Fruit fly (Drosophila melanogaster) whole organism, embryonic: Measurements from ENCODE around the gene CG6951.

Experiments
- BEAF-32 ChIP-seq: fragments of 200-800 bp; sonication (Bioruptor generic); optimal IDR thresholded peaks from 3 replicates; lab custom pipeline; 2017; ENCODE audit warnings: missing biosample characterization, missing genetic modification characterization, mild to moderate bottlenecking, moderate library complexity, missing genetic modification reagents
- Blimp-1 ChIP-seq: fragments of 200-800 bp; sonication (Bioruptor generic); optimal IDR thresholded peaks from 3 replicates; lab custom pipeline; 2018; ENCODE audit warnings: missing biosample characterization, missing genetic modification characterization, mild to moderate bottlenecking, moderate library complexity, missing genetic modification reagents
- CG12155 ChIP-seq: fragments of 200-800 bp; sonication (Bioruptor generic); optimal IDR thresholded peaks from 3 replicates; lab custom pipeline; 2016; ENCODE audit warnings: missing biosample characterization, missing genetic modification characterization
- CG12219 ChIP-seq: fragments of 200-800 bp; sonication (Bioruptor generic); optimal IDR thresholded peaks from 3 replicates; lab custom pipeline; 2018; ENCODE audit warnings: missing biosample characterization, mild to moderate bottlenecking, missing genetic modification characterization
- CG13775 ChIP-seq: fragments of 200-800 bp; sonication (Bioruptor generic); optimal IDR thresholded peaks from 3 replicates; lab custom pipeline; 2017; ENCODE audit warnings: missing biosample characterization, mild to moderate bottlenecking, missing genetic modification characterization
- CG14710 ChIP-seq: fragments of 200-800 bp; sonication (Bioruptor generic); optimal IDR thresholded peaks from 3 replicates; lab custom pipeline; 2019; ENCODE audit warnings: missing biosample characterization, mild to moderate bottlenecking, missing genetic modification characterization, moderate library complexity
- CG14860 ChIP-seq: fragments of 200-800 bp; sonication (Bioruptor generic); IDR thresholded peaks from 3 replicates; pipeline ENCODE4 v1.3.6; 2022; ENCODE audit warnings: missing biosample characterization, missing genetic modification characterization; ENCODE audit not compliant: partially characterized antibody
- CG15011 ChIP-seq: fragments of 200-800 bp; sonication (Bioruptor generic); optimal IDR thresholded peaks from 3 replicates; lab custom pipeline; 2018; ENCODE audit warnings: missing biosample characterization, mild to moderate bottlenecking, missing genetic modification characterization
- CG15514 ChIP-seq: fragments of 200-800 bp; sonication (Bioruptor generic); optimal IDR thresholded peaks from 3 replicates; lab custom pipeline; 2017; ENCODE audit warnings: missing biosample characterization, missing genetic modification characterization, mild to moderate bottlenecking, moderate library complexity, missing genetic modification reagents
- CG1647 ChIP-seq: fragments of 200-800 bp; sonication (Bioruptor generic); optimal IDR thresholded peaks from 3 replicates; lab custom pipeline; 2016; ENCODE audit warnings: missing biosample characterization, missing genetic modification characterization
- CG16863 ChIP-seq: fragments of 200-800 bp; sonication (Bioruptor generic); optimal IDR thresholded peaks from 3 replicates; lab custom pipeline; 2016; ENCODE audit warnings: missing biosample characterization, missing genetic modification characterization
- CG1792 ChIP-seq: fragments of 200-800 bp; sonication (Bioruptor generic); optimal IDR thresholded peaks from 2 replicates; lab custom pipeline; 2016; ENCODE audit warnings: missing biosample characterization, missing genetic modification characterization
- CG31441 ChIP-seq: fragments of 200-800 bp; sonication (Bioruptor generic); IDR thresholded peaks from 2 replicates; pipeline ENCODE4 v1.3.6; 2022; ENCODE audit warnings: missing biosample characterization, missing genetic modification characterization
- CG3163 ChIP-seq: fragments of 200-800 bp; sonication (Bioruptor generic); optimal IDR thresholded peaks from 3 replicates; lab custom pipeline; 2016; ENCODE audit warnings: missing biosample characterization, missing genetic modification characterization
- CG32767 ChIP-seq: fragments of 200-800 bp; sonication (Bioruptor generic); IDR thresholded peaks from 2 replicates; pipeline ENCODE4 v1.3.6; 2022; ENCODE audit warnings: missing biosample characterization, missing genetic modification characterization
- CG32772 ChIP-seq: fragments of 200-800 bp; sonication (Bioruptor generic); IDR thresholded peaks from 2 replicates; pipeline ENCODE4 v1.3.6; 2022; ENCODE audit warnings: missing biosample characterization, missing genetic modification characterization
- CG34422 ChIP-seq: fragments of 200-800 bp; sonication (Bioruptor generic); IDR thresholded peaks from 3 replicates; pipeline ENCODE4 v1.3.6; 2022; ENCODE audit warnings: missing biosample characterization, missing genetic modification characterization
- CG4707 ChIP-seq: fragments of 200-800 bp; sonication (Bioruptor generic); optimal IDR thresholded peaks from 2 replicates; lab custom pipeline; 2018; ENCODE audit warnings: missing biosample characterization, mild to moderate bottlenecking, missing genetic modification characterization, moderate library complexity
- CG5953 ChIP-seq: fragments of 200-800 bp; sonication (Bioruptor generic); IDR thresholded peaks from 2 replicates; pipeline ENCODE4 v1.3.6; 2022; ENCODE audit warnings: missing biosample characterization, missing genetic modification characterization
- CoRest ChIP-seq: fragments of 200-800 bp; sonication (Bioruptor generic); optimal IDR thresholded peaks from 3 replicates; lab custom pipeline; 2018; ENCODE audit warnings: missing biosample characterization, mild to moderate bottlenecking, missing genetic modification characterization, moderate library complexity
- Dp ChIP-seq: fragments of 200-800 bp; sonication (Bioruptor generic); optimal IDR thresholded peaks from 2 replicates; lab custom pipeline; 2018; ENCODE audit warnings: missing biosample characterization, mild to moderate bottlenecking, missing genetic modification characterization, moderate library complexity
- Drgx ChIP-seq: fragments of 200-800 bp; sonication (Bioruptor generic); IDR thresholded peaks from 2 replicates; pipeline ENCODE4 v1.3.6; 2022; ENCODE audit warnings: missing biosample characterization, missing genetic modification characterization
- E2f2 ChIP-seq: fragments of 200-800 bp; sonication (Bioruptor generic); IDR thresholded peaks from 2 replicates; pipeline ENCODE4 v1.3.6; 2022; ENCODE audit warnings: missing biosample characterization, missing genetic modification characterization
- HmgD ChIP-seq: fragments of 200-800 bp; sonication (Bioruptor generic); optimal IDR thresholded peaks from 3 replicates; lab custom pipeline; 2016; ENCODE audit warnings: missing biosample characterization, missing genetic modification characterization
- Myb ChIP-seq: fragments of 200-800 bp; sonication (Bioruptor generic); optimal IDR thresholded peaks from 2 replicates; lab custom pipeline; 2016; ENCODE audit warnings: missing biosample characterization, missing genetic modification characterization
- NK7.1 ChIP-seq: fragments of 200-800 bp; sonication (Bioruptor generic); optimal IDR thresholded peaks from 3 replicates; lab custom pipeline; 2016; ENCODE audit warnings: missing biosample characterization, missing genetic modification characterization
- Sin3A ChIP-seq: fragments of >200 bp; optimal IDR thresholded peaks from 2 replicates; lab custom pipeline; 2018
- Spps ChIP-seq: fragments of 200-800 bp; sonication (Bioruptor generic); optimal IDR thresholded peaks from 2 replicates; lab custom pipeline; 2018; ENCODE audit warnings: missing biosample characterization, mild to moderate bottlenecking, missing genetic modification characterization
- cg ChIP-seq: fragments of 200-800 bp; sonication (Bioruptor generic); optimal IDR thresholded peaks from 3 replicates; lab custom pipeline; 2019; ENCODE audit warnings: missing biosample characterization, mild to moderate bottlenecking, missing genetic modification characterization, moderate library complexity
- exex ChIP-seq: fragments of 200-800 bp; sonication (Bioruptor generic); optimal IDR thresholded peaks from 4 replicates; lab custom pipeline; 2018; ENCODE audit warnings: missing biosample characterization, mild to moderate bottlenecking, missing genetic modification characterization, moderate library complexity
- gce ChIP-seq: fragments of 200-800 bp; sonication (Bioruptor generic); IDR thresholded peaks from 3 replicates; pipeline ENCODE4 v1.3.6; 2022; ENCODE audit warnings: missing biosample characterization, missing genetic modification characterization
- inv ChIP-seq: fragments of 200-800 bp; sonication (Bioruptor generic); IDR thresholded peaks from 2 replicates; pipeline ENCODE4 v1.3.6; 2022; ENCODE audit warnings: missing biosample characterization, missing genetic modification characterization; ENCODE audit not compliant: partially characterized antibody
- kah ChIP-seq: fragments of 200-800 bp; sonication (Bioruptor generic); optimal IDR thresholded peaks from 2 replicates; lab custom pipeline; 2018; ENCODE audit warnings: missing biosample characterization, mild to moderate bottlenecking, missing genetic modification characterization
- ro ChIP-seq: fragments of 200-800 bp; sonication (Bioruptor generic); IDR thresholded peaks from 2 replicates; pipeline ENCODE4 v1.3.6; 2022; ENCODE audit warnings: missing biosample characterization, missing genetic modification characterization
- schlank ChIP-seq: fragments of 200-800 bp; sonication (Bioruptor generic); optimal IDR thresholded peaks from 2 replicates; lab custom pipeline; 2018; ENCODE audit warnings: missing biosample characterization, mild to moderate bottlenecking, missing genetic modification characterization
- scrt ChIP-seq: fragments of 200-800 bp; sonication (Bioruptor generic); optimal IDR thresholded peaks from 2 replicates; lab custom pipeline; 2018; ENCODE audit warnings: missing biosample characterization, mild to moderate bottlenecking, missing genetic modification characterization, moderate library complexity
- sd ChIP-seq: fragments of 200-800 bp; sonication (Bioruptor generic); optimal IDR thresholded peaks from 3 replicates; lab custom pipeline; 2018; ENCODE audit warnings: missing biosample characterization, mild to moderate bottlenecking, missing genetic modification characterization, moderate library complexity
- stwl ChIP-seq: fragments of 200-800 bp; sonication (Bioruptor generic); optimal IDR thresholded peaks from 3 replicates; lab custom pipeline; 2018; ENCODE audit warnings: missing biosample characterization, mild to moderate bottlenecking, missing genetic modification characterization, moderate library complexity
- trh ChIP-seq: fragments of 200-800 bp; sonication (Bioruptor generic); optimal IDR thresholded peaks from 2 replicates; lab custom pipeline; 2016; ENCODE audit warnings: missing biosample characterization, missing genetic modification characterization
- zfh2 ChIP-seq: fragments of 200-800 bp; sonication (Bioruptor generic); optimal IDR thresholded peaks from 2 replicates; lab custom pipeline; 2016; ENCODE audit warnings: missing biosample characterization, missing genetic modification characterization

Gene CG6951

DNA sequence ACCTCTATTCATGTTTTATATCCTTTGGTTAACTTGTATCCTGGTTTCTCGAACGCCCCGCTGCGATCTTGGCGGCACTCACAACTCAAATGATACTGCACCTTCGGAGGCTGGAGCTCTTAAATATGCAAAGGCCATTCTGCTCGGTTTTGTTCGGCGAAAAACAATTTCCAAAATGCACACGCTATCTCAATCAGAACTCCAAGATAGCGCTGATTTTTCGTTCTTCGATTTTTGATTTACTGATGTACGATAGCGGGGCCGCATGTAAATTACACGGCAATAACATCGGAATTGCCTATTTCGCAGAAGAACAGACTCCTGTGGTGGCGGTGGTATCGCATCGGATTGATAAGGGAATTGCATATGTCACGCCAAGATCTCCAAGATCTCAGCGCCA, 29.0 kb upstream of the CG6951 start, which contains the start of gene CG7017:
Gene CG7017, minus strand, starts transcription at position 101 of the 400 bp plus-strand sequence.
- TF ChIP-seq CG31441 (GFP tag; lab: Robert Waterston, UW) (no peak), CG12219 (GFP tag; lab: Kevin White, UChicago) (no peak), inv (GFP tag; lab: Robert Waterston, UW) (no peak), CG32767 (no peak), CG1647 (no peak), Drgx (GFP tag; lab: Robert Waterston, UW) (no peak), CG1792 (no peak), Blimp-1 (GFP tag; lab: Kevin White, UChicago) (no peak), kah (no peak), CG15514 (no peak), CG4707 (no peak), schlank (tag; lab: Kevin White, UChicago) (no peak), stwl (tag; lab: Kevin White, UChicago) (no peak)

dm6 chr3L:20220374-20220773, 20.7 kb upstream of the CG6951 start, which contains the start of gene CG6933:
Gene CG6933, minus strand, starts transcription at chr3L:20220420.
- TF ChIP-seq zfh2 (GFP tag; lab: Kevin White, UChicago) (no peak), HmgD (GFP tag; lab: Kevin White, UChicago) (no peak), exex (tag; lab: Kevin White, UChicago) (peak; percentile 98), sd (tag; lab: Kevin White, UChicago) (peak; percentile 70)

dm6 chr3L:20220918-20221317, 20.1 kb upstream of the CG6951 start:
- TF ChIP-seq CG16863 (GFP tag; lab: Kevin White, UChicago) (peak; percentile 55), Dp (GFP tag; lab: Kevin White, UChicago) (peak; percentile 41), Spps (no peak), scrt (no peak), E2f2 (GFP tag; lab: Robert Waterston, UW) (peak; percentile 44), Sin3A (lab: Kevin White, UChicago) (no peak), stwl (tag; lab: Kevin White, UChicago) (peak; percentile 6), Myb (peak; percentile 84), CG32772 (GFP tag; lab: Robert Waterston, UW) (no peak), trh (GFP tag; lab: Kevin White, UChicago) (no peak), CG12155 (peak; percentile 67), CoRest (tag; lab: Kevin White, UChicago) (no peak), CG13775 (GFP tag; lab: Kevin White, UChicago) (no peak), gce (GFP tag; lab: Robert Waterston, UW) (no peak), CG31441 (GFP tag; lab: Robert Waterston, UW) (no peak), NK7.1 (GFP tag; lab: Kevin White, UChicago) (no peak), CG15011 (no peak), CG3163 (GFP tag; lab: Kevin White, UChicago) (no peak), BEAF-32 (GFP tag; lab: Kevin White, UChicago) (peak; percentile 30), ro (GFP tag; lab: Robert Waterston, UW) (no peak), CG5953 (no peak), CG34422 (GFP tag; lab: Robert Waterston, UW) (no peak), cg (GFP tag; lab: Kevin White, UChicago) (no peak), CG14860 (GFP tag; lab: Robert Waterston, UW) (no peak), CG14710 (tag; lab: Kevin White, UChicago) (no peak)
- TF ChIP-seq, all 482 proteins: peak for 7
